Fruit fly (Drosophila melanogaster): ENCODE results near the gene Adhr.
A peak's percentile ranks its signal among the peaks of the same experiment; 100 is the strongest.

DNA sequence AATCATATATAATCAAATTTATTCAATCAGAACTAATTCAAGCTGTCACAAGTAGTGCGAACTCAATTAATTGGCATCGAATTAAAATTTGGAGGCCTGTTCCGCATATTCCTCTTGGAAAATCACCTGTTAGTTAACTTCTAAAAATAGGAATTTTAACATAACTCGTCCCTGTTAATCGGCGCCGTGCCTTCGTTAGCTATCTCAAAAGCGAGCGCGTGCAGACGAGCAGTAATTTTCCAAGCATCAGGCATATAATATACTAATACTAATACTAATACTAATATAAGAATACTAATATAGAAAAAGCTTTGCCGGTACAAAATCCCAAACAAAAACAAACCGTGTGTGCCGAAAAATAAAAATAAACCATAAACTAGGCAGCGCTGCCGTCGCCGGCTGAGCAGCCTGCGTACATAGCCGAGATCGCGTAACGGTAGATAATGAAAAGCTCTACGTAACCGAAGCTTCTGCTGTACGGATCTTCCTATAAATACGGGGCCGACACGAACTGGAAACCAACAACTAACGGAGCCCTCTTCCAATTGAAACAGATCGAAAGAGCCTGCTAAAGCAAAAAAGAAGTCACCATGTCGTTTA lies 497 bp downstream of the Adhr start:
- TF ChIP-seq da (GFP tag; optimal IDR thresholded peaks at IDR 0.05) = no peak
- TF ChIP-seq salm (tag; optimal IDR thresholded peaks at IDR 0.05) = peak; percentile 29
- no peak for TF ChIP-seq Ets97D (GFP tag; optimal IDR thresholded peaks at IDR 0.05)
- TF ChIP-seq CG2199 (GFP tag; IDR thresholded peaks at IDR 0.05) = no peak
- no peak for TF ChIP-seq CG17612 (GFP tag; IDR thresholded peaks at IDR 0.05)
- no peak for TF ChIP-seq sens (GFP tag)
- TF ChIP-seq lmd (GFP tag; IDR thresholded peaks at IDR 0.05) = no peak
- no peak for TF ChIP-seq Mrtf (GFP tag; IDR thresholded peaks at IDR 0.05)
- no peak for TF ChIP-seq Taf1 (GFP tag; IDR thresholded peaks at IDR 0.05)
- no peak for TF ChIP-seq CG5953 (GFP tag; IDR thresholded peaks at IDR 0.05)
- no peak for TF ChIP-seq lov (optimal IDR thresholded peaks at IDR 0.05)
- TF ChIP-seq lov (GFP tag; IDR thresholded peaks at IDR 0.05) = no peak
- no peak for TF ChIP-seq ro (GFP tag; IDR thresholded peaks at IDR 0.05)
- TF ChIP-seq h (optimal IDR thresholded peaks at IDR 0.05) = no peak
